Worm (Caenorhabditis elegans): ENCODE results near the gene col-9.

col-9 gene

DNA sequence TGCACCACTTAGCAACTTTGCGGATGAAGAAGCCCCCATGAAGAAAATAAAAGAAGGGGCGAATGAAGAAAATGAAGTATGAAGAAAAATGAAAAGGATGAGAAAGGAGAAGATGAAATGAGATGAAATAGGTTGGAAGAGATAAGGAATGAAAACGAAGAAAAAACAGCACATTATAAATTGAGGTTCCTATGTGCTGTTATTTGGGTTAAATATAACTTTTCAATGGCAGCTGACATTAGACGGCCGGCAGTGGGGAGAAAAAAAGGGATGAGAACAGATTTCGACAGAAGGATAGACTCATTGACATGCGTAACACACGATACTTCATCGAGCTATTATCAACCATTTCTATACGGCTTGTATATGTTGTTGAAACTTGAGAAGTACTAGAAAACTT, 27.9 kb upstream of the col-9 start:
- no peak for TF ChIP-seq dmd-8 (GFP tag; IDR thresholded peaks at IDR 0.05)
- no peak for TF ChIP-seq hlh-11 (tag; optimal IDR thresholded peaks at IDR 0.05)
- TF ChIP-seq daf-12 (tag; optimal IDR thresholded peaks at IDR 0.05): no peak
- no peak for TF ChIP-seq aha-1 (tag)

ce11 chrX:13566436-13566835, 23.4 kb upstream of the col-9 start, which contains the start of gene R01E6.2:
Gene R01E6.2, minus strand, starts transcription at chrX:13566536.
- TF ChIP-seq jun-1 (tag; optimal IDR thresholded peaks at IDR 0.05) (no peak), F10B5.3 (tag; optimal IDR thresholded peaks at IDR 0.05) (no peak), lin-38 (GFP tag; IDR thresholded peaks at IDR 0.05) (no peak), aly-2 (tag; optimal IDR thresholded peaks at IDR 0.05) (no peak), unc-130 (GFP tag; optimal IDR thresholded peaks at IDR 0.05) (no peak)

- TF ChIP-seq vab-7 (GFP tag; IDR thresholded peaks at IDR 0.05) (no peak), unc-39 (tag; optimal IDR thresholded peaks at IDR 0.05) (no peak), ceh-28 (tag; optimal IDR thresholded peaks at IDR 0.05) (no peak), T26A8.4 (GFP tag; IDR thresholded peaks at IDR 0.05) (no peak), snpc-1.2 (GFP tag; IDR thresholded peaks at IDR 0.05) (no peak), T20F7.1 (GFP tag; optimal IDR thresholded peaks at IDR 0.05) (no peak), nhr-111 (GFP tag; optimal IDR thresholded peaks at IDR 0.05) (no peak), mxl-3 (GFP tag; optimal IDR thresholded peaks at IDR 0.05) (no peak), ZK546.5 (tag; optimal IDR thresholded peaks at IDR 0.05) (no peak), nhr-10 (tag; optimal IDR thresholded peaks at IDR 0.05) (no peak), nhr-28 (tag; optimal IDR thresholded peaks at IDR 0.05) (no peak), aha-1 (tag) (no peak), jun-1 (tag; optimal IDR thresholded peaks at IDR 0.05) (no peak), ztf-11 (tag; optimal IDR thresholded peaks at IDR 0.05) (no peak), hmg-1.1 (GFP tag; IDR thresholded peaks at IDR 0.05) (no peak), ama-1 (optimal IDR thresholded peaks at IDR 0.05) (no peak), ceh-20 (GFP tag; IDR thresholded peaks at IDR 0.05) (no peak), arid-1 (GFP tag; conservative IDR thresholded peaks at IDR 0.05) (no peak), madf-5 (GFP tag; IDR thresholded peaks at IDR 0.05) (no peak)
These were observed 20.0 kb upstream of the col-9 start, which contains the start of gene R01E6.7 for ce11 chrX:13569854-13570253. Gene R01E6.7, minus strand, starts transcription at chrX:13569954.

DNA sequence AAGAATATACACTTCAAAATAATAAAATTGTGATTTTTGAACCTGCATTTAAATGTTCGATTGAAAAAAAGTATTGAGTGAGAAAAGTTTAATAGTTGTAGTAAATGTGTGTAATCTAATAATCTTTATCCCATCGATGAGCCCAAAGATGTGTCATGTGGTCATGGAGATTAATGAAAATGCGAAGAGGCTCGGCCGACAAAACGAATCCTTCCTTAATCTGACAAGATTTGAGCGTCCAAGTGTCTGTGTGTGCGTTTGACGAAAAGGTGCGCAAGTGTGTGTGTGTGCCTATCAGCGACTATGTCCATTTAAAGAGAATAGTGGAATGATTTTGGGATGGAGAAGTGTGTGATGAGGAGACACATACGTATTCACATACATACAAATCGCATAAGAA, 15.8 kb upstream of the col-9 start:
- TF ChIP-seq fkh-10 (GFP tag; optimal IDR thresholded peaks at IDR 0.05) (no peak), madf-9 (GFP tag; conservative IDR thresholded peaks at IDR 0.05) (no peak), pqm-1 (tag; optimal IDR thresholded peaks at IDR 0.05) (no peak), lsy-2 (tag; optimal IDR thresholded peaks at IDR 0.05) (no peak), unc-130 (GFP tag; optimal IDR thresholded peaks at IDR 0.05) (no peak), zag-1 (tag; optimal IDR thresholded peaks at IDR 0.05) (no peak), lim-7 (GFP tag; IDR thresholded peaks at IDR 0.05) (no peak), spr-1 (tag; optimal IDR thresholded peaks at IDR 0.05) (no peak), Y48G9A.11 (GFP tag; IDR thresholded peaks at IDR 0.05) (no peak), egl-43 (GFP tag; IDR thresholded peaks at IDR 0.05) (no peak), nhr-42 (GFP tag; IDR thresholded peaks at IDR 0.05) (no peak), lin-29 (GFP tag; IDR thresholded peaks at IDR 0.05) (no peak), nhr-77 (tag; optimal IDR thresholded peaks at IDR 0.05) (no peak), daf-16 (GFP tag; optimal IDR thresholded peaks at IDR 0.05) (no peak), daf-16 (tag; optimal IDR thresholded peaks at IDR 0.05) (no peak), rbr-2 (tag; optimal IDR thresholded peaks at IDR 0.05) (no peak)

All from whole organism, L4 larva.